Worm (Caenorhabditis elegans) whole organism, L1 larva: ENCODE results near the gene F56D6.18.
"Not testable (repeated sequence)": the region's sequence is repeated elsewhere in the genome, so short reads cannot be mapped to it uniquely, and the experiment has no call there.

ENCODE experiments used
- C04F5.9 ChIP-seq: sonication (generic microtip); optimal IDR thresholded peaks from 2 replicates; lab custom pipeline; 2016; ENCODE audit warnings: missing genetic modification characterization, missing compliant biosample characterization
- C16A3.4 ChIP-seq: fragments of 150-350 bp; optimal IDR thresholded peaks from 2 replicates; lab custom pipeline; 2014; ENCODE audit warnings: missing biosample characterization, missing genetic modification characterization
- F16B12.6 ChIP-seq: fragments of 150-350 bp; optimal IDR thresholded peaks from 2 replicates; lab custom pipeline; 2014; ENCODE audit warnings: missing biosample characterization, missing genetic modification characterization
- alr-1 ChIP-seq: fragments of 200-800 bp; sonication (Bioruptor generic); optimal IDR thresholded peaks from 2 replicates; lab custom pipeline; 2018; ENCODE audit warnings: borderline replicate concordance, mild to moderate bottlenecking, missing genetic modification characterization, missing compliant biosample characterization
- ama-1 ChIP-seq: fragments of 150-350 bp; optimal IDR thresholded peaks from 2 replicates; lab custom pipeline; 2014
- ceh-63 ChIP-seq: fragments of 200-800 bp; sonication (Bioruptor generic); optimal IDR thresholded peaks from 2 replicates; lab custom pipeline; 2018; ENCODE audit warnings: mild to moderate bottlenecking, missing genetic modification characterization, missing compliant biosample characterization
- ceh-82 ChIP-seq, 3 experiments: fragments of 150-350 bp in 1 of 3; sonication (generic microtip) in 2 of 3; optimal IDR thresholded peaks; 2 replicates each; lab custom pipeline; 2014 to 2017; ENCODE audit warnings: missing biosample characterization in 3 of 3, missing genetic modification characterization in 3 of 3
- ceh-90 ChIP-seq: sonication (generic microtip); optimal IDR thresholded peaks from 2 replicates; lab custom pipeline; 2016; ENCODE audit warnings: missing genetic modification characterization, missing compliant biosample characterization
- ces-1 ChIP-seq: fragments of 150-350 bp; optimal IDR thresholded peaks from 2 replicates; lab custom pipeline; 2014; ENCODE audit warnings: missing biosample characterization, missing genetic modification reagents, missing genetic modification characterization
- efl-1 ChIP-seq, 4 experiments: fragments of 150-350 bp; optimal IDR thresholded peaks in 3 of 4; peaks in 1 of 4; 1 replicate in 1 of 4; 2 replicates in 3 of 4; lab custom pipeline; 2014; ENCODE audit warnings: missing biosample characterization in 2 of 4, missing genetic modification characterization in 2 of 4, missing genetic modification reagents in 2 of 4
- elt-2 ChIP-seq: sonication (generic microtip); optimal IDR thresholded peaks from 2 replicates; lab custom pipeline; 2016; ENCODE audit warnings: missing genetic modification characterization, mild to moderate bottlenecking, inconsistent platforms, missing compliant biosample characterization, missing genetic modification reagents
- elt-3 ChIP-seq, 6 experiments: fragments of 150-350 bp in 1 of 6; sonication (generic microtip); optimal IDR thresholded peaks; 2 replicates each; lab custom pipeline; 2017 to 2018; ENCODE audit warnings: missing biosample characterization in 6 of 6, missing genetic modification characterization in 6 of 6, inconsistent platforms in 1 of 6
- fkh-10 ChIP-seq: sonication (generic microtip); optimal IDR thresholded peaks from 2 replicates; lab custom pipeline; 2017; ENCODE audit warnings: missing biosample characterization, missing genetic modification reagents, missing genetic modification characterization
- fkh-4 ChIP-seq: sonication (generic microtip); optimal IDR thresholded peaks from 2 replicates; lab custom pipeline; 2016; ENCODE audit warnings: missing compliant biosample characterization, missing genetic modification characterization, borderline replicate concordance
- hpl-2 ChIP-seq: fragments of 150-350 bp; optimal IDR thresholded peaks from 2 replicates; lab custom pipeline; 2014; ENCODE audit warnings: missing biosample characterization, missing genetic modification reagents, missing genetic modification characterization
- jun-1 ChIP-seq: fragments of 150-350 bp; optimal IDR thresholded peaks from 2 replicates; lab custom pipeline; 2014; ENCODE audit warnings: missing biosample characterization, missing genetic modification reagents, missing genetic modification characterization
- lin-14 ChIP-seq: fragments of 200-800 bp; sonication (Bioruptor generic); optimal IDR thresholded peaks from 2 replicates; lab custom pipeline; 2018; ENCODE audit warnings: mild to moderate bottlenecking, missing genetic modification characterization, moderate library complexity, missing compliant biosample characterization
- lin-35 ChIP-seq, 2 experiments: fragments of 150-350 bp; optimal IDR thresholded peaks; 2 replicates each; lab custom pipeline; 2014; ENCODE audit warnings: missing biosample characterization in 2 of 2, missing genetic modification characterization in 2 of 2, missing genetic modification reagents in 2 of 2
- lir-3 ChIP-seq: sonication (generic microtip); optimal IDR thresholded peaks from 2 replicates; lab custom pipeline; 2016; ENCODE audit warnings: mild to moderate bottlenecking, missing genetic modification characterization, moderate library complexity, missing compliant biosample characterization; ENCODE audit not compliant: poor library complexity
- mab-9 ChIP-seq: fragments of 200-800 bp; sonication (Bioruptor generic); IDR thresholded peaks from 2 replicates; pipeline ENCODE4 v1.3.6; 2022; ENCODE audit warnings: missing genetic modification reagents, missing genetic modification characterization, missing compliant biosample characterization
- mep-1 ChIP-seq: fragments of 150-350 bp; optimal IDR thresholded peaks from 2 replicates; lab custom pipeline; 2014; ENCODE audit warnings: missing biosample characterization, missing genetic modification characterization
- nhr-19 ChIP-seq: fragments of 200-800 bp; sonication (Bioruptor generic); conservative IDR thresholded peaks from 2 replicates; pipeline ENCODE4 v1.3.6; 2022; ENCODE audit warnings: missing genetic modification characterization, missing compliant biosample characterization
- nhr-20 ChIP-seq: sonication (generic microtip); optimal IDR thresholded peaks from 2 replicates; lab custom pipeline; 2016; ENCODE audit warnings: mild to moderate bottlenecking, missing genetic modification characterization, missing compliant biosample characterization
- nhr-237 ChIP-seq: fragments of 150-350 bp; optimal IDR thresholded peaks from 2 replicates; lab custom pipeline; 2014; ENCODE audit warnings: missing biosample characterization, missing genetic modification characterization
- nhr-28 ChIP-seq: fragments of 150-350 bp; optimal IDR thresholded peaks from 2 replicates; lab custom pipeline; 2014; ENCODE audit warnings: missing biosample characterization, missing genetic modification characterization
- nhr-47 ChIP-seq: sonication (generic microtip); optimal IDR thresholded peaks from 2 replicates; lab custom pipeline; 2016; ENCODE audit warnings: mild to moderate bottlenecking, missing genetic modification characterization, moderate library complexity, missing compliant biosample characterization
- nhr-76 ChIP-seq: sonication (generic microtip); optimal IDR thresholded peaks from 2 replicates; lab custom pipeline; 2017; ENCODE audit warnings: missing biosample characterization, missing genetic modification characterization
- nhr-77 ChIP-seq: fragments of 150-350 bp; optimal IDR thresholded peaks from 2 replicates; lab custom pipeline; 2014; ENCODE audit warnings: missing biosample characterization, missing genetic modification characterization
- nhr-84 ChIP-seq: sonication (generic microtip); optimal IDR thresholded peaks from 2 replicates; lab custom pipeline; 2017; ENCODE audit warnings: missing biosample characterization, missing genetic modification characterization
- pag-3 ChIP-seq: sonication (generic microtip); optimal IDR thresholded peaks from 2 replicates; lab custom pipeline; 2017; ENCODE audit warnings: missing genetic modification characterization, mild to moderate bottlenecking, missing compliant biosample characterization, antibody characterized with exemption, borderline replicate concordance; ENCODE audit not compliant: insufficient read depth
- pax-3 ChIP-seq: fragments of 200-800 bp; sonication (Bioruptor generic); optimal IDR thresholded peaks from 2 replicates; lab custom pipeline; 2018; ENCODE audit warnings: mild to moderate bottlenecking, missing genetic modification characterization, moderate library complexity, missing compliant biosample characterization
- pqm-1 ChIP-seq: sonication (generic microtip); optimal IDR thresholded peaks from 3 replicates; lab custom pipeline; 2017; ENCODE audit warnings: missing biosample characterization, missing genetic modification characterization
- rnt-1 ChIP-seq: sonication (generic microtip); optimal IDR thresholded peaks from 2 replicates; lab custom pipeline; 2016; ENCODE audit warnings: mild to moderate bottlenecking, missing genetic modification characterization, moderate library complexity, missing compliant biosample characterization
- skn-1 ChIP-seq: fragments of 150-350 bp; optimal IDR thresholded peaks from 2 replicates; lab custom pipeline; 2014; ENCODE audit warnings: missing biosample characterization, missing genetic modification characterization
- sox-4 ChIP-seq: sonication (generic microtip); optimal IDR thresholded peaks from 2 replicates; lab custom pipeline; 2016; ENCODE audit warnings: missing genetic modification characterization, missing compliant biosample characterization
- vab-15 ChIP-seq: sonication (generic microtip); optimal IDR thresholded peaks from 2 replicates; lab custom pipeline; 2017; ENCODE audit warnings: missing genotype, mild to moderate bottlenecking, missing genetic modification characterization, missing compliant biosample characterization
- zip-4 ChIP-seq: fragments of 200-800 bp; sonication (Bioruptor generic); optimal IDR thresholded peaks from 2 replicates; lab custom pipeline; 2018; ENCODE audit warnings: mild to moderate bottlenecking, missing genetic modification characterization, moderate library complexity, missing compliant biosample characterization
- ztf-4 ChIP-seq: fragments of 150-350 bp; optimal IDR thresholded peaks from 2 replicates; lab custom pipeline; 2014; ENCODE audit warnings: missing biosample characterization, missing genetic modification characterization

F56D6.18 gene

ce11 chrIV:3911848-3912247 lies at the start of gene F56D6.18:
F56D6.18 (minus strand) TSS chrIV:3911948.
- not testable (repeated sequence) for TF ChIP-seq nhr-20 (tag; lab: Kevin White, UChicago); ces-1 (GFP tag; lab: Kevin White, UChicago); ceh-63 (GFP tag; lab: Kevin White, UChicago)
- TF ChIP-seq, all 84 proteins: peak for 0; not testable (repeated sequence) for 84

- TF ChIP-seq zip-4 (GFP tag; lab: Kevin White, UChicago) (no peak), vab-15 (tag; lab: Kevin White, UChicago) (no peak), elt-2 (tag; lab: Kevin White, UChicago) (peak; percentile 70)
Measured at ce11 chrIV:3960396-3960795, 48.6 kb upstream of the F56D6.18 start, which contains the start of gene clec-75. clec-75 (plus strand) TSS chrIV:3960734.

- TF ChIP-seq ztf-4 (tag; lab: Kevin White, UChicago) (no peak), ama-1 (no peak), sox-4 (no peak), mep-1 (tag; lab: Kevin White, UChicago) (no peak), lir-3 (no peak), F16B12.6 (no peak), skn-1 (tag; lab: Kevin White, UChicago) (no peak), elt-3 (tag; optimal IDR thresholded peaks at IDR 0.05; lab: Kevin White, UChicago) (no peak), nhr-76 (no peak), lin-14 (GFP tag; lab: Kevin White, UChicago) (no peak), efl-1 (optimal IDR thresholded peaks at IDR 0.05; lab: Kevin White, UChicago) (no peak), efl-1 (GFP tag; optimal IDR thresholded peaks at IDR 0.05 in 1 of 2; lab: Kevin White, UChicago) (no peak), nhr-47 (tag; lab: Kevin White, UChicago) (no peak), rnt-1 (tag; lab: Kevin White, UChicago) (no peak), nhr-237 (no peak), mab-9 (GFP tag; lab: Robert Waterston, UW) (no peak), C04F5.9 (tag; lab: Kevin White, UChicago) (no peak), alr-1 (tag; lab: Kevin White, UChicago) (no peak), C16A3.4 (no peak), hpl-2 (GFP tag; lab: Kevin White, UChicago) (no peak), ceh-82 (tag; optimal IDR thresholded peaks at IDR 0.05; lab: Kevin White, UChicago) (no peak)
Measured at ce11 chrIV:3956705-3957104, 45.0 kb upstream of the F56D6.18 start, which contains the start of gene clec-74. clec-74 (plus strand) TSS chrIV:3957005.

ce11 chrIV:3956095-3956494 lies 44.3 kb upstream of the F56D6.18 start, which contains the start of gene clec-73:
clec-73 (minus strand) TSS chrIV:3956195.
- TF ChIP-seq nhr-19 (GFP tag; lab: Robert Waterston, UW) (no peak), nhr-28 (tag; lab: Kevin White, UChicago) (no peak), nhr-20 (tag; lab: Kevin White, UChicago) (no peak), pag-3 (tag; lab: Kevin White, UChicago) (no peak), C16A3.4 (no peak), ceh-82 (tag; optimal IDR thresholded peaks at IDR 0.05; lab: Kevin White, UChicago) (no peak), nhr-84 (no peak), ceh-90 (no peak), fkh-4 (tag; lab: Kevin White, UChicago) (no peak), nhr-77 (tag; lab: Kevin White, UChicago) (no peak)

- TF ChIP-seq nhr-20 (tag; lab: Kevin White, UChicago), result peak; percentile 13
- no peak for TF ChIP-seq elt-3 (tag; optimal IDR thresholded peaks at IDR 0.05; lab: Kevin White, UChicago)
- peak; percentile 98 for TF ChIP-seq elt-2 (tag; lab: Kevin White, UChicago)
- TF ChIP-seq fkh-10 (GFP tag; lab: Kevin White, UChicago), result no peak
- TF ChIP-seq pqm-1 (tag; lab: Kevin White, UChicago), result peak; percentile 78
- TF ChIP-seq pax-3 (tag; lab: Kevin White, UChicago), result no peak
- peak; percentile 78 for TF ChIP-seq jun-1
- peak in 1 of 2 experiments; percentile 10 for TF ChIP-seq lin-35 (GFP tag; optimal IDR thresholded peaks at IDR 0.05; lab: Kevin White, UChicago)
Measured at ce11 chrIV:3944459-3944858, 32.7 kb upstream of the F56D6.18 start, which contains the start of gene clec-72. clec-72 (plus strand) TSS chrIV:3944816.
